Fruit fly (Drosophila melanogaster) whole organism, embryonic: Measurements from ENCODE around the gene CG5790.

Experiments used
- CG10543 ChIP-seq: fragments of 200-800 bp; sonication (Bioruptor generic); optimal IDR thresholded peaks from 3 replicates; lab custom pipeline; 2017; ENCODE audit warnings: missing biosample characterization, mild to moderate bottlenecking, missing genetic modification characterization, moderate library complexity
- CG13287 ChIP-seq: fragments of 200-800 bp; sonication (Bioruptor generic); IDR thresholded peaks from 2 replicates; pipeline ENCODE4 v1.3.6; 2022; ENCODE audit warnings: missing biosample characterization, missing genetic modification characterization; ENCODE audit not compliant: partially characterized antibody
- CG13296 ChIP-seq: fragments of 200-800 bp; sonication (Bioruptor generic); optimal IDR thresholded peaks from 3 replicates; lab custom pipeline; 2018; ENCODE audit warnings: missing biosample characterization, mild to moderate bottlenecking, missing genetic modification characterization
- CG13894 ChIP-seq: fragments of 200-800 bp; sonication (Bioruptor generic); optimal IDR thresholded peaks from 3 replicates; lab custom pipeline; 2018; ENCODE audit warnings: missing biosample characterization, mild to moderate bottlenecking, missing genetic modification characterization, moderate library complexity
- CG14965 ChIP-seq: fragments of 200-800 bp; sonication (Bioruptor generic); optimal IDR thresholded peaks from 2 replicates; lab custom pipeline; 2016; ENCODE audit warnings: missing biosample characterization, missing genetic modification characterization, borderline replicate concordance
- CG17186 ChIP-seq: fragments of 200-800 bp; sonication (Bioruptor generic); optimal IDR thresholded peaks from 3 replicates; lab custom pipeline; 2017; ENCODE audit warnings: missing biosample characterization, missing genetic modification reagents, missing genetic modification characterization
- CG17385 ChIP-seq: fragments of 200-800 bp; sonication (Bioruptor generic); optimal IDR thresholded peaks from 3 replicates; lab custom pipeline; 2018; ENCODE audit warnings: missing biosample characterization, mild to moderate bottlenecking, missing genetic modification characterization
- CG32772 ChIP-seq: fragments of 200-800 bp; sonication (Bioruptor generic); IDR thresholded peaks from 2 replicates; pipeline ENCODE4 v1.3.6; 2022; ENCODE audit warnings: missing biosample characterization, missing genetic modification characterization
- CG33557 ChIP-seq: fragments of 200-800 bp; sonication (Bioruptor generic); optimal IDR thresholded peaks from 2 replicates; lab custom pipeline; 2019; ENCODE audit warnings: missing biosample characterization, mild to moderate bottlenecking, missing genetic modification characterization, moderate library complexity
- CG43689 ChIP-seq: fragments of 200-800 bp; sonication (Bioruptor generic); IDR thresholded peaks from 2 replicates; pipeline ENCODE4 v1.3.6; 2022; ENCODE audit warnings: missing biosample characterization, missing genetic modification characterization
- CG5180 ChIP-seq: fragments of 200-800 bp; sonication (Bioruptor generic); optimal IDR thresholded peaks from 3 replicates; lab custom pipeline; 2017; ENCODE audit warnings: missing biosample characterization, missing genetic modification characterization, mild to moderate bottlenecking, moderate library complexity, missing genetic modification reagents
- CG6689 ChIP-seq: fragments of 200-800 bp; sonication (Bioruptor generic); IDR thresholded peaks from 2 replicates; pipeline ENCODE4 v1.3.6; 2022; ENCODE audit warnings: missing biosample characterization, missing genetic modification characterization
- CG7963 ChIP-seq: fragments of 200-800 bp; sonication (Bioruptor generic); IDR thresholded peaks from 3 replicates; pipeline ENCODE4 v1.3.6; 2022; ENCODE audit warnings: missing biosample characterization, missing genetic modification characterization; ENCODE audit not compliant: partially characterized antibody
- CG7987 ChIP-seq: fragments of 200-800 bp; sonication (Bioruptor generic); optimal IDR thresholded peaks from 2 replicates; lab custom pipeline; 2018; ENCODE audit warnings: missing biosample characterization, mild to moderate bottlenecking, missing genetic modification characterization, moderate library complexity
- CG8290 ChIP-seq, 3 experiments: fragments of 200-800 bp; sonication (Bioruptor generic); optimal IDR thresholded peaks; 2 replicates each; lab custom pipeline; 2016 to 2019; ENCODE audit warnings: missing biosample characterization in 3 of 3, missing genetic modification characterization in 3 of 3, mild to moderate bottlenecking in 2 of 3, moderate library complexity in 1 of 3
- CG8359 ChIP-seq: fragments of 200-800 bp; sonication (Bioruptor generic); optimal IDR thresholded peaks from 2 replicates; lab custom pipeline; 2017; ENCODE audit warnings: missing biosample characterization, mild to moderate bottlenecking, missing genetic modification characterization, borderline replicate concordance
- CG8478 ChIP-seq: fragments of >200 bp; optimal IDR thresholded peaks from 2 replicates; lab custom pipeline; 2018
- CoRest ChIP-seq: fragments of 200-800 bp; sonication (Bioruptor generic); optimal IDR thresholded peaks from 3 replicates; lab custom pipeline; 2018; ENCODE audit warnings: missing biosample characterization, mild to moderate bottlenecking, missing genetic modification characterization, moderate library complexity
- Dip3 ChIP-seq: fragments of 200-800 bp; sonication (Bioruptor generic); optimal IDR thresholded peaks from 3 replicates; lab custom pipeline; 2016; ENCODE audit warnings: missing biosample characterization, missing genetic modification characterization
- Gug ChIP-seq: fragments of 200-800 bp; sonication (Bioruptor generic); IDR thresholded peaks from 4 replicates; pipeline ENCODE4 v1.3.6; 2022; ENCODE audit warnings: missing biosample characterization, missing genetic modification characterization
- Myb ChIP-seq: fragments of 200-800 bp; sonication (Bioruptor generic); optimal IDR thresholded peaks from 2 replicates; lab custom pipeline; 2016; ENCODE audit warnings: missing biosample characterization, missing genetic modification characterization
- Poxn ChIP-seq: fragments of 200-800 bp; sonication (Bioruptor generic); IDR thresholded peaks from 2 replicates; pipeline ENCODE4 v1.3.6; 2022; ENCODE audit warnings: missing biosample characterization, missing genetic modification characterization
- Stat92E ChIP-seq, 3 experiments: fragments of >200 bp in 2 of 3; fragments of 200-800 bp in 1 of 3; sonication (Bioruptor generic) in 1 of 3; optimal IDR thresholded peaks; 2 replicates each; lab custom pipeline; 2017 to 2019; ENCODE audit warnings: missing biosample characterization in 3 of 3, missing genetic modification characterization in 3 of 3, mild to moderate bottlenecking in 1 of 3, moderate library complexity in 1 of 3
- ab ChIP-seq: fragments of 200-800 bp; sonication (Bioruptor generic); optimal IDR thresholded peaks from 2 replicates; lab custom pipeline; 2016; ENCODE audit warnings: missing biosample characterization, missing genetic modification characterization
- ase ChIP-seq: fragments of 200-800 bp; sonication (Bioruptor generic); IDR thresholded peaks from 3 replicates; pipeline ENCODE4 v1.3.6; 2022; ENCODE audit warnings: missing biosample characterization, missing genetic modification characterization
- bsh ChIP-seq, 2 experiments: fragments of 200-800 bp; sonication (Bioruptor generic); optimal IDR thresholded peaks; 2 replicates each; lab custom pipeline; 2017 to 2018; ENCODE audit warnings: mild to moderate bottlenecking in 2 of 2, missing biosample characterization in 2 of 2, missing genetic modification characterization in 2 of 2, moderate library complexity in 1 of 2
- caup ChIP-seq: fragments of 200-800 bp; sonication (Bioruptor generic); optimal IDR thresholded peaks from 3 replicates; lab custom pipeline; 2017; ENCODE audit warnings: missing biosample characterization, mild to moderate bottlenecking, missing genetic modification characterization, moderate library complexity; ENCODE audit not compliant: severe bottlenecking
- cg ChIP-seq: fragments of 200-800 bp; sonication (Bioruptor generic); optimal IDR thresholded peaks from 3 replicates; lab custom pipeline; 2019; ENCODE audit warnings: missing biosample characterization, mild to moderate bottlenecking, missing genetic modification characterization, moderate library complexity
- cwo ChIP-seq: fragments of 200-800 bp; sonication (Bioruptor generic); optimal IDR thresholded peaks from 3 replicates; lab custom pipeline; 2017; ENCODE audit warnings: missing biosample characterization, missing genetic modification characterization, mild to moderate bottlenecking, moderate library complexity, missing genetic modification reagents
- dmrt99B ChIP-seq: fragments of 200-800 bp; sonication (Bioruptor generic); optimal IDR thresholded peaks from 2 replicates; lab custom pipeline; 2018; ENCODE audit warnings: missing biosample characterization, mild to moderate bottlenecking, missing genetic modification characterization, moderate library complexity
- exex ChIP-seq: fragments of 200-800 bp; sonication (Bioruptor generic); optimal IDR thresholded peaks from 4 replicates; lab custom pipeline; 2018; ENCODE audit warnings: missing biosample characterization, mild to moderate bottlenecking, missing genetic modification characterization, moderate library complexity
- grau ChIP-seq: fragments of 200-800 bp; optimal IDR thresholded peaks from 3 replicates; lab custom pipeline; 2019; ENCODE audit warnings: missing biosample characterization, mild to moderate bottlenecking, missing genetic modification characterization, moderate library complexity
- h ChIP-seq: fragments of >200 bp; optimal IDR thresholded peaks from 2 replicates; lab custom pipeline; 2017
- hb ChIP-seq: fragments of 200-800 bp; sonication (Bioruptor generic); IDR thresholded peaks from 3 replicates; pipeline ENCODE4 v1.3.6; 2022; ENCODE audit warnings: missing biosample characterization, missing genetic modification characterization; ENCODE audit not compliant: partially characterized antibody
- lab ChIP-seq: fragments of 200-800 bp; sonication (Bioruptor generic); optimal IDR thresholded peaks from 3 replicates; lab custom pipeline; 2017; ENCODE audit warnings: missing biosample characterization, missing genetic modification characterization, mild to moderate bottlenecking, moderate library complexity, missing genetic modification reagents
- luna ChIP-seq: fragments of 200-800 bp; sonication (Bioruptor generic); optimal IDR thresholded peaks from 2 replicates; lab custom pipeline; 2016; ENCODE audit warnings: missing biosample characterization, missing genetic modification characterization
- maf-S ChIP-seq: fragments of 200-800 bp; sonication (Bioruptor generic); optimal IDR thresholded peaks from 2 replicates; lab custom pipeline; 2016; ENCODE audit warnings: missing biosample characterization, missing genetic modification characterization
- oc ChIP-seq: fragments of 200-800 bp; sonication (Bioruptor generic); optimal IDR thresholded peaks from 2 replicates; lab custom pipeline; 2018; ENCODE audit warnings: missing biosample characterization, mild to moderate bottlenecking, missing genetic modification characterization, moderate library complexity
- p53 ChIP-seq: fragments of 200-800 bp; sonication (Bioruptor generic); optimal IDR thresholded peaks from 2 replicates; lab custom pipeline; 2016; ENCODE audit warnings: missing biosample characterization, missing genetic modification characterization
- pita ChIP-seq: fragments of 200-800 bp; sonication (Bioruptor generic); optimal IDR thresholded peaks from 2 replicates; lab custom pipeline; 2017; ENCODE audit warnings: missing biosample characterization, mild to moderate bottlenecking, missing genetic modification characterization
- pros ChIP-seq: fragments of 200-800 bp; sonication (Bioruptor generic); optimal IDR thresholded peaks from 3 replicates; lab custom pipeline; 2019; ENCODE audit warnings: missing biosample characterization, mild to moderate bottlenecking, missing genetic modification characterization, moderate library complexity
- slp2 ChIP-seq: fragments of 200-800 bp; sonication (Bioruptor generic); optimal IDR thresholded peaks from 2 replicates; lab custom pipeline; 2016; ENCODE audit warnings: missing biosample characterization, missing genetic modification characterization
- trem ChIP-seq: fragments of 200-800 bp; optimal IDR thresholded peaks from 3 replicates; lab custom pipeline; 2019; ENCODE audit warnings: missing biosample characterization, mild to moderate bottlenecking, missing genetic modification characterization, moderate library complexity
- z ChIP-seq: fragments of 200-800 bp; sonication (Bioruptor generic); IDR thresholded peaks from 3 replicates; pipeline ENCODE4 v1.3.6; 2022; ENCODE audit warnings: missing biosample characterization, missing genetic modification characterization
- zen ChIP-seq: fragments of 200-800 bp; sonication (Bioruptor generic); optimal IDR thresholded peaks from 3 replicates; lab custom pipeline; 2018; ENCODE audit warnings: missing biosample characterization, mild to moderate bottlenecking, missing genetic modification characterization, moderate library complexity
- zf30C ChIP-seq: fragments of 200-800 bp; sonication (Bioruptor generic); optimal IDR thresholded peaks from 3 replicates; lab custom pipeline; 2018; ENCODE audit warnings: missing biosample characterization, mild to moderate bottlenecking, missing genetic modification characterization
- zfh2 ChIP-seq: fragments of 200-800 bp; sonication (Bioruptor generic); optimal IDR thresholded peaks from 2 replicates; lab custom pipeline; 2016; ENCODE audit warnings: missing biosample characterization, missing genetic modification characterization

The CG5790 gene

DNA sequence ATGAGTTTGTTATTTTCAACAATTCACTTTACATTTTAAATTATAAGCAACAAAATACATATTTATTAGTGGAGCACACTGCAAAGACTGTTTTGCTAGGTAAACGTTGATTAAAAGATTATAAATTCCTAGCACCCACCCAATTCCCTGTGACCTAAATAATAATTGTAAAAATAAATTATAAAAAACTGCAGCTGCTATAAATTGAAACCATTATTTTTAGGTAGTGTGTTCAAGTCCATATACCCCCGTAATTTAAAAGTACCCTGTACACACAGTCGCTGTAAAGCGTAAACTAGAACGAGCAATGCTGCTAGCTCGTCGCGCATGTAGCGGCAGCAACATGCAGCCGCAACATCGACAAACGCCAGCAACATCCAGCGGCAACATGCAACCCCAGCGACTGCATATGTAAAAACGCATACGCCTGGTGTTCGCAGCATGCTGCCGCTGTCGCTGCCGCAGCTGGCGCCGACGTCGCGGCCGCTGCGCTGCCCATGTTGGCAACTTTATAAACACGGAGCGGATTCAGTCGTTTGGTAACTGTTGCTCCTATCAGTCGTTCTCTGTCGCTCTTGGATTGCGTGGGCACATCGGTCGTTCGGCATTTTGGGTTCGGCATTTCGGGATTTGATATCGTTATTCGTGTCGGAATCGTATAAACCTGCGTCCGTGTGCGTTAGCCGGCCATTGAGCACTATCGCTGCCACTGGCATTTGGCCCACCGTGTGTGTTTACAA lies 25.1 kb downstream of the CG5790 start, which contains the start of gene Fas3 (continued):
- TF ChIP-seq CG8359 (GFP tag; lab: Kevin White, UChicago) (no peak), lab (GFP tag; lab: Kevin White, UChicago) (peak; percentile 58), hb (GFP tag; lab: Robert Waterston, UW) (no peak), p53 (GFP tag; lab: Kevin White, UChicago) (no peak), zf30C (GFP tag; lab: Kevin White, UChicago) (peak; percentile 19), CG10543 (no peak), CoRest (tag; lab: Kevin White, UChicago) (no peak), pita (GFP tag; lab: Kevin White, UChicago) (no peak), oc (tag; lab: Kevin White, UChicago) (peak; percentile 60), CG5180 (GFP tag; lab: Kevin White, UChicago) (peak; percentile 51), h (no peak), CG13287 (GFP tag; lab: Robert Waterston, UW) (peak; percentile 51; the same call in 1 of the 2 replicates), slp2 (GFP tag; lab: Kevin White, UChicago) (no peak), CG43689 (GFP tag; lab: Robert Waterston, UW) (no peak), grau (peak; percentile 15), CG17385 (GFP tag; lab: Kevin White, UChicago) (peak; percentile 8), CG7963 (GFP tag; lab: Robert Waterston, UW) (no peak), CG32772 (no peak), CG13894 (tag; lab: Kevin White, UChicago) (peak; percentile 94), Stat92E (GFP tag; optimal IDR thresholded peaks at IDR 0.05; lab: Kevin White, UChicago) (peak in 1 of 3 experiments; percentile 70), luna (no peak), dmrt99B (no peak), CG8478 (lab: Kevin White, UChicago) (no peak), z (GFP tag; lab: Robert Waterston, UW) (peak; percentile 71), Gug (GFP tag; lab: Robert Waterston, UW) (no peak), ase (no peak), CG17186 (no peak), CG13296 (GFP tag; lab: Kevin White, UChicago) (peak; percentile 45), zfh2 (GFP tag; lab: Kevin White, UChicago) (no peak), CG14965 (GFP tag; lab: Kevin White, UChicago) (no peak), CG8290 (GFP tag; optimal IDR thresholded peaks at IDR 0.05; lab: Kevin White, UChicago) (peak; percentile 31), CG8290 (tag; optimal IDR thresholded peaks at IDR 0.05; lab: Kevin White, UChicago) (peak in 1 of 2 experiments; percentile 81), bsh (GFP tag; optimal IDR thresholded peaks at IDR 0.05; lab: Kevin White, UChicago) (peak; percentile 2 to 51), Myb (GFP tag; lab: Kevin White, UChicago) (peak; percentile 11), CG33557 (GFP tag; lab: Kevin White, UChicago) (peak; percentile 8), pros (GFP tag; lab: Kevin White, UChicago) (no peak), caup (GFP tag; lab: Kevin White, UChicago) (peak; percentile 59), cg (peak; percentile 66), zen (tag; lab: Kevin White, UChicago) (no peak), trem (tag; lab: Kevin White, UChicago) (no peak), exex (peak; percentile 16), Dip3 (GFP tag; lab: Kevin White, UChicago) (no peak), CG7987 (GFP tag; lab: Kevin White, UChicago) (no peak), ab (GFP tag; lab: Kevin White, UChicago) (no peak), maf-S (GFP tag; lab: Kevin White, UChicago) (no peak), CG6689 (GFP tag; lab: Robert Waterston, UW) (no peak), cwo (no peak), Poxn (GFP tag; lab: Robert Waterston, UW) (no peak)
